Fruit fly (Drosophila melanogaster) whole organism, adult: Measurements from ENCODE around the gene CG7810.
A peak's percentile ranks its signal among the peaks of the same experiment; 100 is the strongest.

ENCODE experiments used
- CG1620 ChIP-seq: fragments of 200-800 bp; sonication (Bioruptor generic); optimal IDR thresholded peaks from 2 replicates; lab custom pipeline; 2016; ENCODE audit warnings: missing biosample characterization, missing genetic modification characterization
- CG7101 ChIP-seq: fragments of 200-800 bp; sonication (Bioruptor generic); optimal IDR thresholded peaks from 2 replicates; lab custom pipeline; 2018; ENCODE audit warnings: missing biosample characterization, mild to moderate bottlenecking, missing genetic modification characterization, moderate library complexity
- Mnt ChIP-seq: fragments of 200-800 bp; sonication (Bioruptor generic); optimal IDR thresholded peaks from 2 replicates; lab custom pipeline; 2016; ENCODE audit warnings: missing biosample characterization, mild to moderate bottlenecking, missing genetic modification characterization

- TF ChIP-seq CG7101 (tag; lab: Kevin White, UChicago): peak; percentile 98
- peak; percentile 88 for TF ChIP-seq Mnt (GFP tag; lab: Kevin White, UChicago)
- peak; percentile 91 for TF ChIP-seq CG1620 (GFP tag; lab: Kevin White, UChicago)
Measured at dm6 chr2L:8277561-8278201, 33.3 kb downstream of the CG7810 start.
